Fruit fly (Drosophila melanogaster) whole organism, embryonic: ENCODE data around the gene CG14684.

Experiments used
- CG11247 ChIP-seq: fragments of 200-800 bp; sonication (Bioruptor generic); IDR thresholded peaks from 2 replicates; pipeline ENCODE4 v1.3.6; 2022; ENCODE audit warnings: missing biosample characterization, missing genetic modification characterization
- CG11504 ChIP-seq: fragments of 200-800 bp; sonication (Bioruptor generic); optimal IDR thresholded peaks from 3 replicates; lab custom pipeline; 2019; ENCODE audit warnings: missing biosample characterization, mild to moderate bottlenecking, missing genetic modification characterization, moderate library complexity
- CG17361 ChIP-seq: fragments of 200-800 bp; sonication (Bioruptor generic); IDR thresholded peaks from 3 replicates; pipeline ENCODE4 v1.3.6; 2022; ENCODE audit warnings: missing biosample characterization, missing genetic modification characterization
- CG2116 ChIP-seq: fragments of 200-800 bp; sonication (Bioruptor generic); optimal IDR thresholded peaks from 3 replicates; lab custom pipeline; 2018; ENCODE audit warnings: missing biosample characterization, mild to moderate bottlenecking, missing genetic modification characterization
- CG2202 ChIP-seq: fragments of 200-800 bp; sonication (Bioruptor generic); optimal IDR thresholded peaks from 2 replicates; lab custom pipeline; 2018; ENCODE audit warnings: missing biosample characterization, mild to moderate bottlenecking, missing genetic modification characterization
- CG33557 ChIP-seq: fragments of 200-800 bp; sonication (Bioruptor generic); optimal IDR thresholded peaks from 2 replicates; lab custom pipeline; 2019; ENCODE audit warnings: missing biosample characterization, mild to moderate bottlenecking, missing genetic modification characterization, moderate library complexity
- CG34224 ChIP-seq: fragments of 200-800 bp; sonication (Bioruptor generic); IDR thresholded peaks from 3 replicates; pipeline ENCODE4 v1.3.6; 2022; ENCODE audit warnings: missing biosample characterization, missing genetic modification characterization; ENCODE audit not compliant: partially characterized antibody
- CG4282 ChIP-seq: fragments of 200-800 bp; sonication (Bioruptor generic); optimal IDR thresholded peaks from 2 replicates; lab custom pipeline; 2016; ENCODE audit warnings: missing biosample characterization, missing genetic modification characterization
- CG4617 ChIP-seq: fragments of 200-800 bp; sonication (Bioruptor generic); optimal IDR thresholded peaks from 3 replicates; lab custom pipeline; 2016; ENCODE audit warnings: missing biosample characterization, missing genetic modification characterization, borderline replicate concordance
- CG6254 ChIP-seq: fragments of 200-800 bp; sonication (Bioruptor generic); optimal IDR thresholded peaks from 3 replicates; lab custom pipeline; 2017; ENCODE audit warnings: mild to moderate bottlenecking, missing biosample characterization, missing genetic modification reagents, missing genetic modification characterization
- CG7786 ChIP-seq: fragments of 200-800 bp; sonication (Bioruptor generic); optimal IDR thresholded peaks from 2 replicates; lab custom pipeline; 2016; ENCODE audit warnings: missing biosample characterization, missing genetic modification characterization
- CG7963 ChIP-seq: fragments of 200-800 bp; sonication (Bioruptor generic); IDR thresholded peaks from 3 replicates; pipeline ENCODE4 v1.3.6; 2022; ENCODE audit warnings: missing biosample characterization, missing genetic modification characterization; ENCODE audit not compliant: partially characterized antibody
- CG8388 ChIP-seq: fragments of 200-800 bp; sonication (Bioruptor generic); optimal IDR thresholded peaks from 2 replicates; lab custom pipeline; 2019; ENCODE audit warnings: missing biosample characterization, mild to moderate bottlenecking, missing genetic modification characterization, moderate library complexity
- Dek ChIP-seq: fragments of 200-800 bp; sonication (Bioruptor generic); optimal IDR thresholded peaks from 3 replicates; lab custom pipeline; 2019; ENCODE audit warnings: missing biosample characterization, mild to moderate bottlenecking, missing genetic modification characterization, moderate library complexity
- Dp ChIP-seq: fragments of 200-800 bp; sonication (Bioruptor generic); optimal IDR thresholded peaks from 2 replicates; lab custom pipeline; 2018; ENCODE audit warnings: missing biosample characterization, mild to moderate bottlenecking, missing genetic modification characterization, moderate library complexity
- E2f2 ChIP-seq: fragments of 200-800 bp; sonication (Bioruptor generic); IDR thresholded peaks from 2 replicates; pipeline ENCODE4 v1.3.6; 2022; ENCODE audit warnings: missing biosample characterization, missing genetic modification characterization
- Elba2 ChIP-seq: fragments of 200-800 bp; sonication (Bioruptor generic); optimal IDR thresholded peaks from 3 replicates; lab custom pipeline; 2016; ENCODE audit warnings: missing biosample characterization, missing genetic modification characterization
- Hsf ChIP-seq: fragments of 200-800 bp; sonication (Bioruptor generic); optimal IDR thresholded peaks from 3 replicates; lab custom pipeline; 2016; ENCODE audit warnings: missing biosample characterization, missing genetic modification characterization
- Meics ChIP-seq: fragments of 200-800 bp; sonication (Bioruptor generic); optimal IDR thresholded peaks from 2 replicates; lab custom pipeline; 2017; ENCODE audit warnings: missing biosample characterization, mild to moderate bottlenecking, missing genetic modification characterization
- Opbp ChIP-seq: fragments of 200-800 bp; sonication (Bioruptor generic); IDR thresholded peaks from 3 replicates; pipeline ENCODE4 v1.3.6; 2022; ENCODE audit warnings: missing biosample characterization, missing genetic modification characterization; ENCODE audit not compliant: partially characterized antibody
- Ptx1 ChIP-seq: fragments of 200-800 bp; sonication (Bioruptor generic); IDR thresholded peaks from 2 replicates; pipeline ENCODE4 v1.3.6; 2022; ENCODE audit warnings: missing biosample characterization, missing genetic modification characterization
- Ravus ChIP-seq: fragments of 200-800 bp; sonication (Bioruptor generic); IDR thresholded peaks from 2 replicates; pipeline ENCODE4 v1.3.6; 2022; ENCODE audit warnings: missing biosample characterization, missing genetic modification characterization
- Sry-β ChIP-seq: fragments of 200-800 bp; sonication (Bioruptor generic); optimal IDR thresholded peaks from 2 replicates; lab custom pipeline; 2018; ENCODE audit warnings: missing biosample characterization, mild to moderate bottlenecking, missing genetic modification characterization, moderate library complexity
- Sry-δ ChIP-seq: fragments of 200-800 bp; sonication (Bioruptor generic); optimal IDR thresholded peaks from 2 replicates; lab custom pipeline; 2016; ENCODE audit warnings: missing biosample characterization, missing genetic modification characterization
- br ChIP-seq: fragments of >200 bp; optimal IDR thresholded peaks from 2 replicates; lab custom pipeline; 2017
- crp ChIP-seq, 2 experiments: fragments of 200-800 bp; sonication (Bioruptor generic); optimal IDR thresholded peaks; 2 replicates in 1 of 2; 3 replicates in 1 of 2; lab custom pipeline; 2017; ENCODE audit warnings: missing biosample characterization in 2 of 2, missing genetic modification characterization in 2 of 2, mild to moderate bottlenecking in 1 of 2, moderate library complexity in 1 of 2
- da ChIP-seq: fragments of 200-800 bp; sonication (Bioruptor generic); optimal IDR thresholded peaks from 2 replicates; lab custom pipeline; 2016; ENCODE audit warnings: missing biosample characterization, missing genetic modification characterization
- grn ChIP-seq: fragments of 200-800 bp; sonication (Bioruptor generic); optimal IDR thresholded peaks from 3 replicates; lab custom pipeline; 2017; ENCODE audit warnings: missing biosample characterization, missing genetic modification characterization
- gt ChIP-seq: fragments of 200-800 bp; sonication (Bioruptor generic); IDR thresholded peaks from 2 replicates; pipeline ENCODE4 v1.3.6; 2022; ENCODE audit warnings: missing biosample characterization, missing genetic modification characterization
- h ChIP-seq: fragments of >200 bp; optimal IDR thresholded peaks from 2 replicates; lab custom pipeline; 2017
- hb ChIP-seq: fragments of 200-800 bp; sonication (Bioruptor generic); IDR thresholded peaks from 3 replicates; pipeline ENCODE4 v1.3.6; 2022; ENCODE audit warnings: missing biosample characterization, missing genetic modification characterization; ENCODE audit not compliant: partially characterized antibody
- nau ChIP-seq: fragments of 200-800 bp; sonication (Bioruptor generic); optimal IDR thresholded peaks from 3 replicates; lab custom pipeline; 2017; ENCODE audit warnings: missing biosample characterization, mild to moderate bottlenecking, missing genetic modification characterization, missing genetic modification reagents
- phol ChIP-seq: fragments of 200-800 bp; sonication (Bioruptor generic); optimal IDR thresholded peaks from 3 replicates; lab custom pipeline; 2018; ENCODE audit warnings: missing biosample characterization, mild to moderate bottlenecking, missing genetic modification characterization, moderate library complexity
- sim ChIP-seq: fragments of 200-800 bp; sonication (Bioruptor generic); IDR thresholded peaks from 2 replicates; pipeline ENCODE4 v1.3.6; 2022; ENCODE audit warnings: missing biosample characterization, missing genetic modification characterization
- slp2 ChIP-seq: fragments of 200-800 bp; sonication (Bioruptor generic); optimal IDR thresholded peaks from 2 replicates; lab custom pipeline; 2016; ENCODE audit warnings: missing biosample characterization, missing genetic modification characterization

CG14684 gene

dm6 chr3R:10708169-10708568, 1.4 kb downstream of the CG14684 start, which contains the start of gene CG31278 (continued):
- TF ChIP-seq Dp (GFP tag; lab: Kevin White, UChicago), result peak; percentile 91
- TF ChIP-seq CG4282 (GFP tag; lab: Kevin White, UChicago), result no peak
- no peak for TF ChIP-seq CG7786
- TF ChIP-seq sim (GFP tag; lab: Robert Waterston, UW), result no peak
- TF ChIP-seq Elba2, result no peak
- no peak for TF ChIP-seq Ptx1 (GFP tag; lab: Robert Waterston, UW)
- TF ChIP-seq Dek (tag; lab: Kevin White, UChicago), result no peak
- peak; percentile 80 for TF ChIP-seq CG7963 (GFP tag; lab: Robert Waterston, UW)
- peak; percentile 97 for TF ChIP-seq E2f2 (GFP tag; lab: Robert Waterston, UW)
- peak; percentile 46 for TF ChIP-seq CG2116
- peak; percentile 81 for TF ChIP-seq CG34224
- TF ChIP-seq Sry-β (GFP tag; lab: Kevin White, UChicago), result no peak
- TF ChIP-seq CG4617, result peak; percentile 66
- no peak for TF ChIP-seq CG17361 (GFP tag; lab: Robert Waterston, UW)
- TF ChIP-seq br (lab: Kevin White, UChicago), result no peak
- TF ChIP-seq CG2202 (tag; lab: Kevin White, UChicago), result no peak
- TF ChIP-seq Sry-δ (GFP tag; lab: Kevin White, UChicago), result peak; percentile 92
- TF ChIP-seq gt (GFP tag; lab: Robert Waterston, UW), result no peak
- TF ChIP-seq phol (tag; lab: Kevin White, UChicago), result no peak
- peak; percentile 79; the same call in 2 of the 3 replicates for TF ChIP-seq Opbp
- TF ChIP-seq CG11247 (GFP tag; lab: Robert Waterston, UW), result no peak
- peak; percentile 68; the same call in 1 of the 3 replicates for TF ChIP-seq hb (GFP tag; lab: Robert Waterston, UW)
- no peak for TF ChIP-seq da (GFP tag; lab: Kevin White, UChicago)
- no peak for TF ChIP-seq Ravus
- peak; percentile 31 to 89 for TF ChIP-seq crp (GFP tag; optimal IDR thresholded peaks at IDR 0.05; lab: Kevin White, UChicago)
- TF ChIP-seq CG33557 (GFP tag; lab: Kevin White, UChicago), result no peak

- TF ChIP-seq slp2 (GFP tag; lab: Kevin White, UChicago), result no peak
- TF ChIP-seq nau (GFP tag; lab: Kevin White, UChicago), result no peak
- no peak for TF ChIP-seq Hsf (GFP tag; lab: Kevin White, UChicago)
- TF ChIP-seq CG34224, result no peak
- no peak for TF ChIP-seq CG11504 (tag; lab: Kevin White, UChicago)
- peak in 1 of 2 experiments; percentile 12 for TF ChIP-seq crp (GFP tag; optimal IDR thresholded peaks at IDR 0.05; lab: Kevin White, UChicago)
- no peak for TF ChIP-seq h
- TF ChIP-seq CG8388 (GFP tag; lab: Kevin White, UChicago), result peak; percentile 61
Observed at dm6 chr3R:10709264-10709663, 2.5 kb downstream of the CG14684 start, which contains the start of gene CG31373. Gene CG31373 (minus strand): TSS chr3R:10709364.

- TF ChIP-seq CG6254, result no peak
- peak; percentile 81 for TF ChIP-seq CG11504 (tag; lab: Kevin White, UChicago)
Observed at dm6 chr3R:10711148-10711547, 4.4 kb downstream of the CG14684 start, which contains the start of gene CG14689. Gene CG14689 (minus strand): TSS chr3R:10711248.

dm6 chr3R:10714498-10714897, 7.7 kb downstream of the CG14684 start, which contains the start of gene CG4073:
Gene CG4073 (plus strand): TSS chr3R:10714798.
- TF ChIP-seq grn (GFP tag; lab: Kevin White, UChicago), result no peak
- TF ChIP-seq Meics (GFP tag; lab: Kevin White, UChicago), result no peak
- TF ChIP-seq, all 482 proteins: peak for 0
